Worm (Caenorhabditis elegans) whole organism, early embryonic: ENCODE data around the gene K07H8.12.

Experiments
- B0310.2 ChIP-seq: sonication (generic microtip); optimal IDR thresholded peaks from 2 replicates; lab custom pipeline; 2016; ENCODE audit warnings: mild to moderate bottlenecking, missing genetic modification characterization, missing compliant biosample characterization
- F13C5.2 ChIP-seq: sonication (generic microtip); optimal IDR thresholded peaks from 2 replicates; lab custom pipeline; 2017; ENCODE audit warnings: mild to moderate bottlenecking, missing genetic modification characterization, inconsistent platforms, missing compliant biosample characterization
- aly-1 ChIP-seq: sonication (generic microtip); optimal IDR thresholded peaks from 2 replicates; lab custom pipeline; 2016; ENCODE audit warnings: missing genetic modification characterization, missing compliant biosample characterization
- ama-1 ChIP-seq: fragments of 150-350 bp; optimal IDR thresholded peaks from 2 replicates; lab custom pipeline; 2014
- ceh-13 ChIP-seq: fragments of 200-800 bp; sonication (Bioruptor generic); optimal IDR thresholded peaks from 2 replicates; lab custom pipeline; 2018; ENCODE audit warnings: mild to moderate bottlenecking, missing genetic modification characterization, missing compliant biosample characterization
- ceh-36 ChIP-seq: sonication (generic microtip); optimal IDR thresholded peaks from 2 replicates; lab custom pipeline; 2016; ENCODE audit warnings: missing genetic modification characterization, inconsistent platforms, missing compliant biosample characterization
- ets-7 ChIP-seq: sonication (generic microtip); optimal IDR thresholded peaks from 2 replicates; lab custom pipeline; 2016; ENCODE audit warnings: missing genotype, missing genetic modification characterization, missing compliant biosample characterization
- flt-1 ChIP-seq: fragments of 200-800 bp; sonication (Bioruptor generic); IDR thresholded peaks from 2 replicates; pipeline ENCODE4 v1.3.6; 2022; ENCODE audit warnings: missing genetic modification characterization, missing compliant biosample characterization
- hmbx-1 ChIP-seq: sonication (generic microtip); optimal IDR thresholded peaks from 2 replicates; lab custom pipeline; 2016; ENCODE audit warnings: mild to moderate bottlenecking, missing genetic modification characterization, missing compliant biosample characterization
- hmg-4 ChIP-seq: fragments of 200-800 bp; sonication (Bioruptor generic); optimal IDR thresholded peaks from 2 replicates; lab custom pipeline; 2018; ENCODE audit warnings: mild to moderate bottlenecking, missing genetic modification characterization, missing compliant biosample characterization
- hnd-1 ChIP-seq: sonication (generic microtip); optimal IDR thresholded peaks from 2 replicates; lab custom pipeline; 2016; ENCODE audit warnings: missing genetic modification characterization, missing compliant biosample characterization
- pes-1 ChIP-seq: fragments of 200-800 bp; sonication (Bioruptor generic); IDR thresholded peaks from 2 replicates; pipeline ENCODE4 v1.3.6; 2022; ENCODE audit warnings: missing genetic modification reagents, missing genetic modification characterization, missing compliant biosample characterization
- scrt-1 ChIP-seq: fragments of 200-800 bp; sonication (Bioruptor generic); IDR thresholded peaks from 2 replicates; pipeline ENCODE4 v1.3.6; 2022; ENCODE audit warnings: missing genetic modification characterization, missing compliant biosample characterization
- sea-1 ChIP-seq: fragments of 200-800 bp; sonication (Bioruptor generic); conservative IDR thresholded peaks from 2 replicates; pipeline ENCODE4 v1.3.6; 2022; ENCODE audit warnings: missing genetic modification characterization, missing compliant biosample characterization
- tbx-11 ChIP-seq: fragments of 200-800 bp; sonication (Bioruptor generic); IDR thresholded peaks from 2 replicates; pipeline ENCODE4 v1.3.6; 2022; ENCODE audit warnings: missing genetic modification characterization, missing compliant biosample characterization
- tbx-37 ChIP-seq: fragments of 200-800 bp; sonication (Bioruptor generic); conservative IDR thresholded peaks from 2 replicates; pipeline ENCODE4 v1.3.6; 2022; ENCODE audit warnings: missing genetic modification reagents, missing genetic modification characterization, missing compliant biosample characterization
- tra-4 ChIP-seq: sonication (generic microtip); optimal IDR thresholded peaks from 2 replicates; lab custom pipeline; 2017; ENCODE audit warnings: missing genetic modification characterization, missing compliant biosample characterization

The K07H8.12 gene

ce11 chrIV:8236502-8236901, 40.0 kb downstream of the K07H8.12 start, which contains the start of gene nhr-66:
Gene nhr-66, minus strand, starts transcription at chrIV:8236602.
- TF ChIP-seq ceh-13, result no peak
- TF ChIP-seq tbx-11 (GFP tag; lab: Robert Waterston, UW), result no peak

ce11 chrIV:8235114-8235686, 41.3 kb downstream of the K07H8.12 start:
- TF ChIP-seq pes-1 (GFP tag; lab: Robert Waterston, UW) (no peak), flt-1 (GFP tag; lab: Robert Waterston, UW) (no peak), tra-4 (tag; lab: Kevin White, UChicago) (no peak), scrt-1 (GFP tag; lab: Robert Waterston, UW) (no peak), ceh-36 (tag; lab: Kevin White, UChicago) (no peak), F13C5.2 (tag; lab: Kevin White, UChicago) (no peak), hmbx-1 (tag; lab: Kevin White, UChicago) (no peak), aly-1 (no peak), hnd-1 (tag; lab: Kevin White, UChicago) (no peak), ceh-13 (no peak), ets-7 (tag; lab: Kevin White, UChicago) (no peak), tbx-11 (GFP tag; lab: Robert Waterston, UW) (no peak), B0310.2 (tag; lab: Kevin White, UChicago) (no peak), sea-1 (GFP tag; lab: Robert Waterston, UW) (no peak), hmg-4 (GFP tag; lab: Kevin White, UChicago) (no peak)

ce11 chrIV:8234088-8234496, 42.4 kb downstream of the K07H8.12 start:
- TF ChIP-seq hnd-1 (tag; lab: Kevin White, UChicago) (no peak), sea-1 (GFP tag; lab: Robert Waterston, UW) (no peak), F13C5.2 (tag; lab: Kevin White, UChicago) (no peak), ets-7 (tag; lab: Kevin White, UChicago) (no peak), tra-4 (tag; lab: Kevin White, UChicago) (no peak), pes-1 (GFP tag; lab: Robert Waterston, UW) (no peak), tbx-11 (GFP tag; lab: Robert Waterston, UW) (no peak)

- TF ChIP-seq aly-1 (no peak), tbx-11 (GFP tag; lab: Robert Waterston, UW) (no peak), sea-1 (GFP tag; lab: Robert Waterston, UW) (no peak), ama-1 (no peak), ceh-36 (tag; lab: Kevin White, UChicago) (no peak), tbx-37 (no peak)
Observed at ce11 chrIV:8233268-8233667, 43.2 kb downstream of the K07H8.12 start.

ce11 chrIV:8232428-8232827, 44.1 kb downstream of the K07H8.12 start:
- no peak for TF ChIP-seq sea-1 (GFP tag; lab: Robert Waterston, UW)
- TF ChIP-seq F13C5.2 (tag; lab: Kevin White, UChicago), result no peak
- no peak for TF ChIP-seq B0310.2 (tag; lab: Kevin White, UChicago)
- TF ChIP-seq hmg-4 (GFP tag; lab: Kevin White, UChicago), result no peak
- TF ChIP-seq pes-1 (GFP tag; lab: Robert Waterston, UW), result no peak
- TF ChIP-seq hmbx-1 (tag; lab: Kevin White, UChicago), result no peak
- no peak for TF ChIP-seq scrt-1 (GFP tag; lab: Robert Waterston, UW)
- TF ChIP-seq hnd-1 (tag; lab: Kevin White, UChicago), result no peak
- no peak for TF ChIP-seq ceh-13
- no peak for TF ChIP-seq tra-4 (tag; lab: Kevin White, UChicago)
- TF ChIP-seq ama-1, result no peak

- TF ChIP-seq F13C5.2 (tag; lab: Kevin White, UChicago) (peak; percentile 1), B0310.2 (tag; lab: Kevin White, UChicago) (peak; percentile 25), pes-1 (GFP tag; lab: Robert Waterston, UW) (no peak)
Observed at ce11 chrIV:8229523-8229922, 47.0 kb downstream of the K07H8.12 start.

- TF ChIP-seq B0310.2 (tag; lab: Kevin White, UChicago), result no peak
- TF ChIP-seq tbx-37, result no peak
- TF ChIP-seq hmg-4 (GFP tag; lab: Kevin White, UChicago), result no peak
- no peak for TF ChIP-seq ama-1
- TF ChIP-seq pes-1 (GFP tag; lab: Robert Waterston, UW), result no peak
- no peak for TF ChIP-seq hnd-1 (tag; lab: Kevin White, UChicago)
- TF ChIP-seq aly-1, result no peak
- TF ChIP-seq ceh-36 (tag; lab: Kevin White, UChicago), result no peak
- no peak for TF ChIP-seq flt-1 (GFP tag; lab: Robert Waterston, UW)
- no peak for TF ChIP-seq tra-4 (tag; lab: Kevin White, UChicago)
- TF ChIP-seq ceh-13, result no peak
- TF ChIP-seq hmbx-1 (tag; lab: Kevin White, UChicago), result no peak
Observed at ce11 chrIV:8226474-8226873, 50.0 kb downstream of the K07H8.12 start.
